Worm (Caenorhabditis elegans): ENCODE data around the gene rpl-39.

DNA sequence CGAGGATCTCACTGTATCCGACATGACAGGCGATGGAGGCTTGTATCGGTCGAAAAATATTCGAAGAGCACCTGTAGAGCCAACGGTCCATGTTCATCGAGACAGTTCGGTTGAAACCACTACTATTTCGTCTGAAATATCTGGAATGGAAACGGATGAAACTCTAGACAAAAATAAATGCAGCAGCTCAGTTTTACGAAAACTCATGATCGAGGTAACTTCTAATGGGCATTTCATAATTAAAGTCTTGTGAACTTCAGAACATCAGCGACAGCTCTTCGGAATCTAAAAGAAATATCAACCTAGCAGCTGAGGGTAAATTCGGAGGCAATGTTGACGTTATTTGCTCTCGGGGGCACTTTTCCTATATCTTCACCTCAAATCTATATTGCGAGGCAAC is 653 bp downstream of the rpl-39 start:
- TF ChIP-seq lin-11 (tag; optimal IDR thresholded peaks at IDR 0.05) (no peak), ZK546.5 (tag; optimal IDR thresholded peaks at IDR 0.05) (no peak), zag-1 (tag; optimal IDR thresholded peaks at IDR 0.05) (no peak), nhr-237 (tag; optimal IDR thresholded peaks at IDR 0.05) (no peak), nhr-23 (tag; optimal IDR thresholded peaks at IDR 0.05) (no peak), unc-62 (GFP tag; optimal IDR thresholded peaks at IDR 0.05) (no peak), ama-1 (optimal IDR thresholded peaks at IDR 0.05) (no peak), mab-5 (tag; optimal IDR thresholded peaks at IDR 0.05) (no peak), elt-3 (tag; optimal IDR thresholded peaks at IDR 0.05) (no peak), blmp-1 (tag; optimal IDR thresholded peaks at IDR 0.05; ENCODE audit: insufficient read depth) (no peak), R02D3.7 (tag; optimal IDR thresholded peaks at IDR 0.05) (no peak), nhr-10 (tag; optimal IDR thresholded peaks at IDR 0.05) (no peak), dmd-4 (tag; optimal IDR thresholded peaks at IDR 0.05) (no peak), ztf-11 (tag; optimal IDR thresholded peaks at IDR 0.05) (no peak)

Data from whole organism, L2 larva.